Worm (Caenorhabditis elegans) whole organism, young adult: ENCODE data around the gene C43D7.7.

Experiments
- B0261.1 ChIP-seq: sonication (generic microtip); optimal IDR thresholded peaks from 2 replicates; lab custom pipeline; 2016; ENCODE audit warnings: mild to moderate bottlenecking, missing genetic modification characterization, moderate library complexity, missing compliant biosample characterization
- C06A6.2 ChIP-seq: fragments of 200-800 bp; sonication (Bioruptor generic); conservative IDR thresholded peaks from 2 replicates; pipeline ENCODE4 v1.3.6; 2022; ENCODE audit warnings: missing genetic modification characterization, missing compliant biosample characterization
- C17E4.6 ChIP-seq: fragments of 200-800 bp; sonication (Bioruptor generic); IDR thresholded peaks from 2 replicates; pipeline ENCODE4 v1.3.6; 2022; ENCODE audit warnings: missing genetic modification reagents, missing genetic modification characterization, missing compliant biosample characterization
- F10E7.11 ChIP-seq: sonication (generic microtip); optimal IDR thresholded peaks from 2 replicates; lab custom pipeline; 2017; ENCODE audit warnings: mild to moderate bottlenecking, missing genetic modification characterization, moderate library complexity, missing compliant biosample characterization
- F22D6.2 ChIP-seq: sonication (generic microtip); optimal IDR thresholded peaks from 2 replicates; lab custom pipeline; 2016; ENCODE audit warnings: mild to moderate bottlenecking, missing genetic modification characterization, missing compliant biosample characterization
- F49E8.2 ChIP-seq: sonication (generic microtip); optimal IDR thresholded peaks from 3 replicates; lab custom pipeline; 2017; ENCODE audit warnings: missing genetic modification characterization, mild to moderate bottlenecking, missing compliant biosample characterization, antibody characterized with exemption, moderate library complexity; ENCODE audit not compliant: insufficient read depth
- F55B11.4 ChIP-seq: sonication (generic microtip); optimal IDR thresholded peaks from 2 replicates; lab custom pipeline; 2016; ENCODE audit warnings: missing compliant biosample characterization, missing genetic modification characterization, borderline replicate concordance; ENCODE audit not compliant: insufficient read depth
- F57A8.1 ChIP-seq: fragments of 200-800 bp; sonication (Bioruptor generic); optimal IDR thresholded peaks from 2 replicates; lab custom pipeline; 2018; ENCODE audit warnings: mild to moderate bottlenecking, missing genetic modification characterization, moderate library complexity, missing compliant biosample characterization
- K12H6.12 ChIP-seq: fragments of 200-800 bp; sonication (Bioruptor generic); optimal IDR thresholded peaks from 2 replicates; lab custom pipeline; 2018; ENCODE audit warnings: mild to moderate bottlenecking, missing genetic modification characterization, missing compliant biosample characterization
- T26A5.8 ChIP-seq: sonication (generic microtip); optimal IDR thresholded peaks from 2 replicates; lab custom pipeline; 2016; ENCODE audit warnings: missing genetic modification characterization, missing compliant biosample characterization
- Y56A3A.18 ChIP-seq: fragments of 200-800 bp; sonication (Bioruptor generic); IDR thresholded peaks from 2 replicates; pipeline ENCODE4 v1.3.6; 2022; ENCODE audit warnings: missing genetic modification reagents, missing genetic modification characterization, missing compliant biosample characterization
- aptf-2 ChIP-seq: fragments of 200-800 bp; sonication (Bioruptor generic); conservative IDR thresholded peaks from 2 replicates; pipeline ENCODE4 v1.3.6; 2022; ENCODE audit warnings: missing genetic modification reagents, missing genetic modification characterization, missing compliant biosample characterization
- aptf-3 ChIP-seq: fragments of 200-800 bp; sonication (Bioruptor generic); IDR thresholded peaks from 2 replicates; pipeline ENCODE4 v1.3.6; 2022; ENCODE audit warnings: missing genetic modification characterization, missing compliant biosample characterization
- attf-3 ChIP-seq: fragments of 200-800 bp; sonication (Bioruptor generic); conservative IDR thresholded peaks from 2 replicates; pipeline ENCODE4 v1.3.6; 2022; ENCODE audit warnings: missing genetic modification reagents, missing genetic modification characterization, missing compliant biosample characterization
- cebp-1 ChIP-seq, 2 experiments: fragments of 200-800 bp in 1 of 2; sonication (Bioruptor generic) in 1 of 2; sonication (generic microtip) in 1 of 2; IDR thresholded peaks in 1 of 2; optimal IDR thresholded peaks in 1 of 2; 2 replicates each; pipeline versions ENCODE4 v1.3.6 to Lab custom; 2017 to 2022; ENCODE audit warnings: missing compliant biosample characterization in 2 of 2, missing genetic modification characterization in 2 of 2, mild to moderate bottlenecking in 1 of 2, missing genetic modification reagents in 1 of 2, moderate library complexity in 1 of 2
- ceh-27 ChIP-seq: fragments of 200-800 bp; sonication (Bioruptor generic); optimal IDR thresholded peaks from 2 replicates; lab custom pipeline; 2018; ENCODE audit warnings: mild to moderate bottlenecking, missing genetic modification characterization, moderate library complexity, missing compliant biosample characterization
- ceh-58 ChIP-seq: fragments of 200-800 bp; sonication (Bioruptor generic); IDR thresholded peaks from 2 replicates; pipeline ENCODE4 v1.3.6; 2022; ENCODE audit warnings: missing genetic modification characterization, missing compliant biosample characterization
- die-1 ChIP-seq: sonication (generic microtip); optimal IDR thresholded peaks from 2 replicates; lab custom pipeline; 2016; ENCODE audit warnings: missing genotype, mild to moderate bottlenecking, missing genetic modification characterization, missing compliant biosample characterization
- efl-1 ChIP-seq: fragments of 150-350 bp; optimal IDR thresholded peaks from 2 replicates; lab custom pipeline; 2014; ENCODE audit warnings: missing biosample characterization, missing genetic modification reagents, missing genetic modification characterization
- egl-44 ChIP-seq: fragments of 200-800 bp; sonication (Bioruptor generic); IDR thresholded peaks from 2 replicates; pipeline ENCODE4 v1.3.6; 2022; ENCODE audit warnings: missing genetic modification reagents, missing genetic modification characterization, missing compliant biosample characterization
- egrh-3 ChIP-seq: fragments of 200-800 bp; sonication (Bioruptor generic); IDR thresholded peaks from 2 replicates; pipeline ENCODE4 v1.3.6; 2022; ENCODE audit warnings: missing genetic modification reagents, missing genetic modification characterization, missing compliant biosample characterization
- ets-4 ChIP-seq: fragments of 200-800 bp; sonication (Bioruptor generic); optimal IDR thresholded peaks from 2 replicates; lab custom pipeline; 2018; ENCODE audit warnings: mild to moderate bottlenecking, missing genetic modification characterization, missing compliant biosample characterization
- gei-17 ChIP-seq: fragments of 200-800 bp; sonication (Bioruptor generic); optimal IDR thresholded peaks from 2 replicates; lab custom pipeline; 2018; ENCODE audit warnings: mild to moderate bottlenecking, missing genetic modification characterization, missing compliant biosample characterization
- hlh-26 ChIP-seq: fragments of 200-800 bp; sonication (Bioruptor generic); conservative IDR thresholded peaks from 2 replicates; pipeline ENCODE4 v1.3.6; 2022; ENCODE audit warnings: missing genetic modification reagents, missing genetic modification characterization, missing compliant biosample characterization
- hsf-1 ChIP-seq: fragments of 200-800 bp; sonication (Bioruptor generic); IDR thresholded peaks from 2 replicates; pipeline ENCODE4 v1.3.6; 2022; ENCODE audit warnings: missing genetic modification reagents, missing genetic modification characterization, missing compliant biosample characterization
- lir-1 ChIP-seq: fragments of 200-800 bp; sonication (Bioruptor generic); conservative IDR thresholded peaks from 2 replicates; pipeline ENCODE4 v1.3.6; 2022; ENCODE audit warnings: missing genetic modification reagents, missing genetic modification characterization, missing compliant biosample characterization
- lsy-27 ChIP-seq: sonication (generic microtip); optimal IDR thresholded peaks from 2 replicates; lab custom pipeline; 2017; ENCODE audit warnings: missing genetic modification characterization, mild to moderate bottlenecking, missing compliant biosample characterization, antibody characterized with exemption, missing genotype, borderline replicate concordance; ENCODE audit not compliant: insufficient read depth
- nfya-1 ChIP-seq: sonication (generic microtip); optimal IDR thresholded peaks from 2 replicates; lab custom pipeline; 2017; ENCODE audit warnings: antibody characterized with exemption, missing compliant biosample characterization, missing genetic modification characterization, borderline replicate concordance; ENCODE audit not compliant: insufficient read depth
- nfya-2 ChIP-seq: fragments of 200-800 bp; sonication (Bioruptor generic); IDR thresholded peaks from 2 replicates; pipeline ENCODE4 v1.3.6; 2022; ENCODE audit warnings: missing genetic modification reagents, missing genetic modification characterization, missing compliant biosample characterization
- nfyb-1 ChIP-seq: fragments of 200-800 bp; sonication (Bioruptor generic); IDR thresholded peaks from 2 replicates; pipeline ENCODE4 v1.3.6; 2022; ENCODE audit warnings: missing genetic modification reagents, missing genetic modification characterization, missing compliant biosample characterization
- repo-1 ChIP-seq: sonication (generic microtip); optimal IDR thresholded peaks from 2 replicates; lab custom pipeline; 2017; ENCODE audit warnings: mild to moderate bottlenecking, missing genetic modification characterization, missing compliant biosample characterization
- rpc-1 ChIP-seq, 2 experiments: fragments of 150-350 bp in 1 of 2; sonication (generic microtip) in 1 of 2; optimal IDR thresholded peaks; 2 replicates each; lab custom pipeline; 2014 to 2018; ENCODE audit warnings: missing biosample characterization in 1 of 2, missing genetic modification characterization in 1 of 2, missing genetic modification reagents in 1 of 2, missing genotype in 1 of 2
- sdz-38 ChIP-seq: sonication (generic microtip); optimal IDR thresholded peaks from 2 replicates; lab custom pipeline; 2016; ENCODE audit warnings: missing genotype, missing genetic modification characterization, missing compliant biosample characterization
- sea-2 ChIP-seq: fragments of 200-800 bp; sonication (Bioruptor generic); IDR thresholded peaks from 2 replicates; pipeline ENCODE4 v1.3.6; 2022; ENCODE audit warnings: missing genetic modification characterization, missing compliant biosample characterization
- snpc-1.3 ChIP-seq: sonication (generic microtip); optimal IDR thresholded peaks from 2 replicates; lab custom pipeline; 2017; ENCODE audit warnings: missing genetic modification characterization, mild to moderate bottlenecking, missing compliant biosample characterization, antibody characterized with exemption, moderate library complexity, missing genotype, missing genetic modification reagents; ENCODE audit not compliant: insufficient read depth
- snpc-3.4 ChIP-seq: sonication (generic microtip); optimal IDR thresholded peaks from 2 replicates; lab custom pipeline; 2017; ENCODE audit warnings: missing genetic modification characterization, mild to moderate bottlenecking, missing compliant biosample characterization, antibody characterized with exemption, moderate library complexity, missing genotype, missing genetic modification reagents
- somi-1 ChIP-seq: fragments of 200-800 bp; sonication (Bioruptor generic); optimal IDR thresholded peaks from 2 replicates; lab custom pipeline; 2018; ENCODE audit warnings: mild to moderate bottlenecking, missing genetic modification characterization, missing compliant biosample characterization
- tbp1 ChIP-seq: fragments of 200-800 bp; sonication (Bioruptor generic); optimal IDR thresholded peaks from 2 replicates; lab custom pipeline; 2018; ENCODE audit warnings: mild to moderate bottlenecking, missing genetic modification characterization, missing compliant biosample characterization
- ztf-18 ChIP-seq: sonication (generic microtip); optimal IDR thresholded peaks from 2 replicates; lab custom pipeline; 2016; ENCODE audit warnings: missing genotype, mild to moderate bottlenecking, missing genetic modification characterization, missing compliant biosample characterization
- ztf-28 ChIP-seq: fragments of 200-800 bp; sonication (Bioruptor generic); IDR thresholded peaks from 2 replicates; pipeline ENCODE4 v1.3.6; 2022; ENCODE audit warnings: missing genetic modification reagents, missing genetic modification characterization, missing compliant biosample characterization

Gene C43D7.7

ce11 chrV:19354506-19354905, 35.2 kb upstream of the C43D7.7 start:
- no peak for TF ChIP-seq C06A6.2 (GFP tag; lab: Robert Waterston, UW)
- TF ChIP-seq nfyb-1 (GFP tag; lab: Robert Waterston, UW) = no peak
- TF ChIP-seq hsf-1 (GFP tag; lab: Robert Waterston, UW) = no peak
- no peak for TF ChIP-seq lir-1 (GFP tag; lab: Robert Waterston, UW)
- TF ChIP-seq nfya-1 (tag; lab: Kevin White, UChicago) = no peak
- no peak for TF ChIP-seq ceh-58 (GFP tag; lab: Robert Waterston, UW)
- no peak for TF ChIP-seq nfya-2 (GFP tag; lab: Robert Waterston, UW)
- TF ChIP-seq efl-1 (GFP tag; lab: Kevin White, UChicago) = no peak
- TF ChIP-seq T26A5.8 (tag; lab: Kevin White, UChicago) = no peak
- TF ChIP-seq tbp1 = no peak
- TF ChIP-seq F57A8.1 (GFP tag; lab: Kevin White, UChicago) = no peak
- TF ChIP-seq rpc-1 (optimal IDR thresholded peaks at IDR 0.05; lab: Kevin White, UChicago) = no peak
- TF ChIP-seq rpc-1 (tag; optimal IDR thresholded peaks at IDR 0.05; lab: Kevin White, UChicago) = no peak
- TF ChIP-seq attf-3 = no peak
- TF ChIP-seq F10E7.11 (tag; lab: Kevin White, UChicago) = no peak
- TF ChIP-seq Y56A3A.18 = no peak
- no peak for TF ChIP-seq lsy-27 (tag; lab: Kevin White, UChicago)
- no peak for TF ChIP-seq hlh-26 (GFP tag; lab: Robert Waterston, UW)
- no peak for TF ChIP-seq ets-4 (GFP tag; lab: Kevin White, UChicago)
- TF ChIP-seq B0261.1 (tag; lab: Kevin White, UChicago) = no peak
- TF ChIP-seq, all 124 proteins: peak for 0

- TF ChIP-seq cebp-1 (GFP tag; IDR thresholded peaks at IDR 0.05; lab: Robert Waterston, UW) (no peak), cebp-1 (tag; optimal IDR thresholded peaks at IDR 0.05; lab: Kevin White, UChicago) (peak; percentile 6), F55B11.4 (tag; lab: Kevin White, UChicago) (no peak), lir-1 (GFP tag; lab: Robert Waterston, UW) (no peak), C17E4.6 (no peak), egl-44 (GFP tag; lab: Robert Waterston, UW) (no peak), aptf-3 (no peak), ceh-27 (GFP tag; lab: Kevin White, UChicago) (no peak)
These were observed 32.6 kb upstream of the C43D7.7 start for ce11 chrV:19351944-19352343.

ce11 chrV:19337333-19337732, 18.0 kb upstream of the C43D7.7 start:
- TF ChIP-seq cebp-1 (GFP tag; IDR thresholded peaks at IDR 0.05; lab: Robert Waterston, UW) = no peak
- no peak for TF ChIP-seq cebp-1 (tag; optimal IDR thresholded peaks at IDR 0.05; lab: Kevin White, UChicago)
- no peak for TF ChIP-seq ets-4 (GFP tag; lab: Kevin White, UChicago)
- TF ChIP-seq die-1 = no peak
- TF ChIP-seq repo-1 = no peak
- TF ChIP-seq ztf-28 (GFP tag; lab: Robert Waterston, UW) = no peak

- TF ChIP-seq aptf-2 (GFP tag; lab: Robert Waterston, UW) (no peak), sdz-38 (no peak), ztf-18 (tag; lab: Kevin White, UChicago) (no peak), snpc-1.3 (tag; lab: Kevin White, UChicago) (no peak), rpc-1 (optimal IDR thresholded peaks at IDR 0.05; lab: Kevin White, UChicago) (no peak), rpc-1 (tag; optimal IDR thresholded peaks at IDR 0.05; lab: Kevin White, UChicago) (no peak), gei-17 (no peak), somi-1 (no peak), F22D6.2 (tag; lab: Kevin White, UChicago) (no peak), F49E8.2 (tag; lab: Kevin White, UChicago) (no peak), K12H6.12 (tag; lab: Kevin White, UChicago) (no peak), ceh-27 (GFP tag; lab: Kevin White, UChicago) (no peak), sea-2 (GFP tag; lab: Robert Waterston, UW) (no peak), snpc-3.4 (tag; lab: Kevin White, UChicago) (no peak), egrh-3 (no peak)
These were observed 10.0 kb upstream of the C43D7.7 start, which contains the start of gene fbxb-65 for ce11 chrV:19329263-19329662. fbxb-65 (plus strand) TSS chrV:19329563.
